Fruit fly (Drosophila melanogaster): Measurements from ENCODE around the gene Srp54k.
A peak's percentile ranks its signal among the peaks of the same experiment; 100 is the strongest.

DNA sequence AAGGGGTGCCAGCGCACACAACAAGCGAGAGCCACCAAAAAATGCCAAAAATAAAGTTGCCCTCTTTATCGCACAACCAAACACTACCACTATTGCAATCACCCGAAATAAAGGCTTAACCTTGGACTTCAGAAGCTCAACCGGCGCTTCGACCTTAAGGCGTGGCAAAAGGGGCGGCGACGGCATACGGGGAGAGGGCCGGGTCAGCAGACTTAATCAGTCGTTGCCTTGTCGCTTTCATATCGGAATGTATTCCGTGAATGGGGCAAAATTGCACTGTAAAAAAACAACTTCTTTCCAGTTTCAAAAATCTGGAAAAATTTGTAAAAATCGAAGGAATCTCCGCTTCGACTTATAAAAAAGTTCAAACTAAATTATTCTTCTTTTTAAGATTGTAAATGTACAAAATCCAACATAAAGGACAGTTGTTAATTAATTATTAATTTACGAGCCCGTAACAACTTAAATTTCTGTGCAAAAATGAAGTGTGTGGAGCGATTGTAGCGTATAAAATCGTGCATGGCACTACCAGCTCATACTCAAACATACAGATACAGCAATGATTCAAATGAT lies 30.6 kb downstream of the Srp54k start:
- TF ChIP-seq CG17328 (GFP tag; IDR thresholded peaks at IDR 0.05) (no peak), CG3407 (GFP tag; optimal IDR thresholded peaks at IDR 0.05) (no peak), CG13775 (GFP tag; optimal IDR thresholded peaks at IDR 0.05) (no peak), kay (GFP tag; optimal IDR thresholded peaks at IDR 0.05) (no peak), D19B (GFP tag; optimal IDR thresholded peaks at IDR 0.05) (no peak), Jarid2 (GFP tag; optimal IDR thresholded peaks at IDR 0.05) (no peak), ac (GFP tag; optimal IDR thresholded peaks at IDR 0.05) (no peak), CG7987 (GFP tag; optimal IDR thresholded peaks at IDR 0.05) (no peak), dysf (GFP tag; IDR thresholded peaks at IDR 0.05) (0 out of 3 replicates have a peak, but pooled peaks have one; percentile 30), Side (GFP tag; optimal IDR thresholded peaks at IDR 0.05) (no peak), odd (GFP tag; optimal IDR thresholded peaks at IDR 0.05) (no peak), al (GFP tag; IDR thresholded peaks at IDR 0.05) (no peak)

Measured in whole organism, embryonic.